Fruit fly (Drosophila melanogaster) whole organism, adult: ENCODE measurements around the gene CG43693.

Experiments
- CG11617 ChIP-seq: fragments of 200-800 bp; sonication (Bioruptor generic); optimal IDR thresholded peaks from 2 replicates; lab custom pipeline; 2017; ENCODE audit warnings: mild to moderate bottlenecking, missing biosample characterization, missing genetic modification reagents, missing genetic modification characterization
- CG14711 ChIP-seq: fragments of 200-800 bp; sonication (Bioruptor generic); optimal IDR thresholded peaks from 2 replicates; lab custom pipeline; 2018; ENCODE audit warnings: missing biosample characterization, mild to moderate bottlenecking, missing genetic modification characterization, moderate library complexity
- cnc ChIP-seq, 2 experiments: fragments of >200 bp; optimal IDR thresholded peaks; 2 replicates each; lab custom pipeline; 2017

- TF ChIP-seq CG14711 (tag; lab: Kevin White, UChicago) (no peak), cnc (optimal IDR thresholded peaks at IDR 0.05; lab: Kevin White, UChicago) (no peak), CG11617 (GFP tag; lab: Kevin White, UChicago) (no peak)
Observed at dm6 chr3L:10991242-10992021, 59.7 kb downstream of the CG43693 start.
